Fruit fly (Drosophila melanogaster) whole organism, embryonic: ENCODE results near the gene mRpL17.

Experiments used
- Bgb ChIP-seq: fragments of 200-800 bp; sonication (Bioruptor generic); IDR thresholded peaks from 2 replicates; pipeline ENCODE4 v1.3.6; 2022; ENCODE audit warnings: missing biosample characterization, missing genetic modification characterization; ENCODE audit not compliant: partially characterized antibody
- C15 ChIP-seq: fragments of 200-800 bp; sonication (Bioruptor generic); IDR thresholded peaks from 3 replicates; pipeline ENCODE4 v1.3.6; 2022; ENCODE audit warnings: missing biosample characterization, missing genetic modification characterization
- CG12236 ChIP-seq: fragments of 200-800 bp; sonication (Bioruptor generic); optimal IDR thresholded peaks from 2 replicates; lab custom pipeline; 2016; ENCODE audit warnings: missing biosample characterization, missing genetic modification characterization
- CG12299 ChIP-seq: fragments of 200-800 bp; sonication (Bioruptor generic); optimal IDR thresholded peaks from 2 replicates; lab custom pipeline; 2018; ENCODE audit warnings: missing biosample characterization, mild to moderate bottlenecking, missing genetic modification characterization
- CG13775 ChIP-seq: fragments of 200-800 bp; sonication (Bioruptor generic); optimal IDR thresholded peaks from 3 replicates; lab custom pipeline; 2017; ENCODE audit warnings: missing biosample characterization, mild to moderate bottlenecking, missing genetic modification characterization
- CG15269 ChIP-seq: fragments of 200-800 bp; sonication (Bioruptor generic); optimal IDR thresholded peaks from 2 replicates; lab custom pipeline; 2018; ENCODE audit warnings: missing biosample characterization, mild to moderate bottlenecking, missing genetic modification characterization, moderate library complexity
- CG16813 ChIP-seq: fragments of 200-800 bp; sonication (Bioruptor generic); IDR thresholded peaks from 3 replicates; pipeline ENCODE4 v1.3.6; 2022; ENCODE audit warnings: missing biosample characterization, missing genetic modification characterization; ENCODE audit not compliant: partially characterized antibody
- CG18262 ChIP-seq: fragments of 200-800 bp; optimal IDR thresholded peaks from 3 replicates; lab custom pipeline; 2019; ENCODE audit warnings: missing biosample characterization, mild to moderate bottlenecking, missing genetic modification characterization, moderate library complexity
- CG2129 ChIP-seq: fragments of 200-800 bp; sonication (Bioruptor generic); IDR thresholded peaks from 2 replicates; pipeline ENCODE4 v1.3.6; 2022; ENCODE audit warnings: missing biosample characterization, missing genetic modification characterization; ENCODE audit not compliant: partially characterized antibody
- CG2199 ChIP-seq: fragments of 200-800 bp; sonication (Bioruptor generic); IDR thresholded peaks from 3 replicates; pipeline ENCODE4 v1.3.6; 2022; ENCODE audit warnings: missing biosample characterization, missing genetic modification characterization
- CG2712 ChIP-seq: fragments of 200-800 bp; optimal IDR thresholded peaks from 3 replicates; lab custom pipeline; 2019; ENCODE audit warnings: missing biosample characterization, mild to moderate bottlenecking, missing genetic modification characterization, moderate library complexity
- CG3065 ChIP-seq: fragments of 200-800 bp; sonication (Bioruptor generic); optimal IDR thresholded peaks from 2 replicates; lab custom pipeline; 2016; ENCODE audit warnings: missing biosample characterization, missing genetic modification characterization
- CG31224 ChIP-seq: fragments of 200-800 bp; sonication (Bioruptor generic); IDR thresholded peaks from 2 replicates; pipeline ENCODE4 v1.3.6; 2022; ENCODE audit warnings: missing biosample characterization, missing genetic modification characterization
- CG34224 ChIP-seq: fragments of 200-800 bp; sonication (Bioruptor generic); IDR thresholded peaks from 3 replicates; pipeline ENCODE4 v1.3.6; 2022; ENCODE audit warnings: missing biosample characterization, missing genetic modification characterization; ENCODE audit not compliant: partially characterized antibody
- CG3726 ChIP-seq: fragments of 200-800 bp; sonication (Bioruptor generic); IDR thresholded peaks from 3 replicates; pipeline ENCODE4, ENCODE4 v1.3.6; 2022; ENCODE audit warnings: missing biosample characterization, missing genetic modification characterization
- CG5180 ChIP-seq: fragments of 200-800 bp; sonication (Bioruptor generic); optimal IDR thresholded peaks from 3 replicates; lab custom pipeline; 2017; ENCODE audit warnings: missing biosample characterization, missing genetic modification characterization, mild to moderate bottlenecking, moderate library complexity, missing genetic modification reagents
- CG6683 ChIP-seq: fragments of 200-800 bp; sonication (Bioruptor generic); optimal IDR thresholded peaks from 2 replicates; lab custom pipeline; 2017; ENCODE audit warnings: missing biosample characterization, mild to moderate bottlenecking, missing genetic modification characterization, missing genetic modification reagents
- CG7357 ChIP-seq: fragments of 200-800 bp; sonication (Bioruptor generic); IDR thresholded peaks from 3 replicates; pipeline ENCODE4 v1.3.6; 2022; ENCODE audit warnings: missing biosample characterization, missing genetic modification characterization
- CG7556 ChIP-seq: fragments of 200-800 bp; sonication (Bioruptor generic); optimal IDR thresholded peaks from 2 replicates; lab custom pipeline; 2017; ENCODE audit warnings: missing biosample characterization, mild to moderate bottlenecking, missing genetic modification characterization
- CG8359 ChIP-seq: fragments of 200-800 bp; sonication (Bioruptor generic); optimal IDR thresholded peaks from 2 replicates; lab custom pipeline; 2017; ENCODE audit warnings: missing biosample characterization, mild to moderate bottlenecking, missing genetic modification characterization, borderline replicate concordance
- CoRest ChIP-seq: fragments of 200-800 bp; sonication (Bioruptor generic); optimal IDR thresholded peaks from 3 replicates; lab custom pipeline; 2018; ENCODE audit warnings: missing biosample characterization, mild to moderate bottlenecking, missing genetic modification characterization, moderate library complexity
- Dip2 ChIP-seq: fragments of 200-800 bp; sonication (Bioruptor generic); IDR thresholded peaks from 2 replicates; pipeline ENCODE4 v1.3.6; 2022; ENCODE audit warnings: missing biosample characterization, missing genetic modification characterization
- E2f2 ChIP-seq: fragments of 200-800 bp; sonication (Bioruptor generic); IDR thresholded peaks from 2 replicates; pipeline ENCODE4 v1.3.6; 2022; ENCODE audit warnings: missing biosample characterization, missing genetic modification characterization
- ERR ChIP-seq: fragments of 200-800 bp; sonication (Bioruptor generic); optimal IDR thresholded peaks from 2 replicates; lab custom pipeline; 2016; ENCODE audit warnings: missing biosample characterization, missing genetic modification characterization
- GATAe ChIP-seq: fragments of 200-800 bp; sonication (Bioruptor generic); conservative IDR thresholded peaks from 2 replicates; pipeline ENCODE4 v1.3.6; 2022; ENCODE audit warnings: missing biosample characterization, missing genetic modification characterization
- Hr39 ChIP-seq: fragments of >200 bp; optimal IDR thresholded peaks from 2 replicates; lab custom pipeline; 2017
- Hr51 ChIP-seq, 2 experiments: fragments of 200-800 bp; sonication (Bioruptor generic); optimal IDR thresholded peaks; 2 replicates in 1 of 2; 3 replicates in 1 of 2; lab custom pipeline; 2016 to 2018; ENCODE audit warnings: missing biosample characterization in 2 of 2, missing genetic modification characterization in 2 of 2, mild to moderate bottlenecking in 1 of 2, moderate library complexity in 1 of 2
- MESR4 ChIP-seq: fragments of 200-800 bp; sonication (Bioruptor generic); optimal IDR thresholded peaks from 2 replicates; lab custom pipeline; 2018; ENCODE audit warnings: missing biosample characterization, mild to moderate bottlenecking, missing genetic modification characterization, moderate library complexity
- Meics ChIP-seq: fragments of 200-800 bp; sonication (Bioruptor generic); optimal IDR thresholded peaks from 2 replicates; lab custom pipeline; 2017; ENCODE audit warnings: missing biosample characterization, mild to moderate bottlenecking, missing genetic modification characterization
- NC2α ChIP-seq: fragments of 200-800 bp; sonication (Bioruptor generic); optimal IDR thresholded peaks from 2 replicates; lab custom pipeline; 2016; ENCODE audit warnings: missing biosample characterization, missing genetic modification characterization
- Nf-YA ChIP-seq: fragments of 200-800 bp; sonication (Bioruptor generic); IDR thresholded peaks from 2 replicates; pipeline ENCODE4 v1.3.6; 2022; ENCODE audit warnings: missing biosample characterization, missing genetic modification characterization
- Side ChIP-seq: fragments of 200-800 bp; sonication (Bioruptor generic); optimal IDR thresholded peaks from 2 replicates; lab custom pipeline; 2016; ENCODE audit warnings: missing biosample characterization, missing genetic modification characterization
- Vsx1 ChIP-seq: fragments of 200-800 bp; sonication (Bioruptor generic); optimal IDR thresholded peaks from 2 replicates; lab custom pipeline; 2017; ENCODE audit warnings: missing biosample characterization, mild to moderate bottlenecking, missing genetic modification characterization, missing genetic modification reagents
- Xbp1 ChIP-seq: fragments of 200-800 bp; sonication (Bioruptor generic); optimal IDR thresholded peaks from 3 replicates; lab custom pipeline; 2016; ENCODE audit warnings: missing biosample characterization, mild to moderate bottlenecking, missing genetic modification characterization
- ara ChIP-seq: fragments of 200-800 bp; sonication (Bioruptor generic); IDR thresholded peaks from 2 replicates; pipeline ENCODE4 v1.3.6; 2022; ENCODE audit warnings: missing biosample characterization, missing genetic modification characterization
- bigmax ChIP-seq: fragments of 200-800 bp; sonication (Bioruptor generic); optimal IDR thresholded peaks from 2 replicates; lab custom pipeline; 2018; ENCODE audit warnings: missing biosample characterization, mild to moderate bottlenecking, missing genetic modification characterization
- chif ChIP-seq, 2 experiments: fragments of 200-800 bp; sonication (Bioruptor generic); optimal IDR thresholded peaks; 3 replicates each; lab custom pipeline; 2016; ENCODE audit warnings: missing biosample characterization in 2 of 2, missing genetic modification characterization in 2 of 2
- ci ChIP-seq: fragments of 200-800 bp; sonication (Bioruptor generic); IDR thresholded peaks from 3 replicates; pipeline ENCODE4 v1.3.6; 2022; ENCODE audit warnings: missing biosample characterization, missing genetic modification characterization
- ind ChIP-seq: fragments of 200-800 bp; sonication (Bioruptor generic); optimal IDR thresholded peaks from 3 replicates; lab custom pipeline; 2016; ENCODE audit warnings: missing biosample characterization, missing genetic modification characterization
- kah ChIP-seq: fragments of 200-800 bp; sonication (Bioruptor generic); optimal IDR thresholded peaks from 2 replicates; lab custom pipeline; 2018; ENCODE audit warnings: missing biosample characterization, mild to moderate bottlenecking, missing genetic modification characterization
- lab ChIP-seq: fragments of 200-800 bp; sonication (Bioruptor generic); optimal IDR thresholded peaks from 3 replicates; lab custom pipeline; 2017; ENCODE audit warnings: missing biosample characterization, missing genetic modification characterization, mild to moderate bottlenecking, moderate library complexity, missing genetic modification reagents
- lbe ChIP-seq: fragments of 200-800 bp; sonication (Bioruptor generic); optimal IDR thresholded peaks from 2 replicates; lab custom pipeline; 2016; ENCODE audit warnings: missing biosample characterization, mild to moderate bottlenecking, missing genetic modification characterization
- luna ChIP-seq: fragments of 200-800 bp; sonication (Bioruptor generic); optimal IDR thresholded peaks from 2 replicates; lab custom pipeline; 2016; ENCODE audit warnings: missing biosample characterization, missing genetic modification characterization
- mam ChIP-seq: fragments of 200-800 bp; sonication (Bioruptor generic); optimal IDR thresholded peaks from 3 replicates; lab custom pipeline; 2016; ENCODE audit warnings: missing biosample characterization, missing genetic modification characterization
- pan ChIP-seq, 4 experiments: fragments of >200 bp in 3 of 4; fragments of 200-800 bp in 1 of 4; sonication (Bioruptor generic) in 1 of 4; optimal IDR thresholded peaks in 3 of 4; IDR thresholded peaks in 1 of 4; 2 replicates each; pipeline versions ENCODE4 v1.3.6 to Lab custom; 2017 to 2022; ENCODE audit warnings: missing biosample characterization in 2 of 4, missing genetic modification characterization in 2 of 4, mixed read lengths in 1 of 4
- salm ChIP-seq: fragments of 200-800 bp; sonication (Bioruptor generic); optimal IDR thresholded peaks from 2 replicates; lab custom pipeline; 2018; ENCODE audit warnings: missing biosample characterization, mild to moderate bottlenecking, missing genetic modification characterization
- twi ChIP-seq: fragments of 200-800 bp; optimal IDR thresholded peaks from 2 replicates; lab custom pipeline; 2019; ENCODE audit warnings: missing biosample characterization, mild to moderate bottlenecking, missing genetic modification characterization, moderate library complexity

mRpL17 gene

dm6 chr3L:223019-223902, 41.3 kb upstream of the mRpL17 start, which contains the start of the genes pyx and CG33229 (continued):
- TF ChIP-seq Hr39, result no peak
- TF ChIP-seq CG15269 (tag; lab: Kevin White, UChicago), result peak; percentile 88
- peak; percentile 71 to 84 for TF ChIP-seq Hr51 (GFP tag; optimal IDR thresholded peaks at IDR 0.05; lab: Kevin White, UChicago)
- TF ChIP-seq salm, result peak; percentile 28
- peak; percentile 35 for TF ChIP-seq CG12299 (tag; lab: Kevin White, UChicago)
- TF ChIP-seq CG18262, result peak; percentile 84
- TF ChIP-seq ERR (GFP tag; lab: Kevin White, UChicago), result no peak
- TF ChIP-seq lbe (GFP tag; lab: Kevin White, UChicago), result no peak
- TF ChIP-seq CG12236 (GFP tag; lab: Kevin White, UChicago), result no peak
- no peak for TF ChIP-seq Vsx1 (GFP tag; lab: Kevin White, UChicago)
- peak; percentile 89 for TF ChIP-seq Meics
- peak; percentile 57 for TF ChIP-seq Side (GFP tag; lab: Kevin White, UChicago)
- TF ChIP-seq Bgb (GFP tag; lab: Robert Waterston, UW), result no peak
- TF ChIP-seq NC2α (GFP tag; lab: Kevin White, UChicago), result no peak
- 0 out of 3 replicates have a peak, but pooled peaks have one; percentile 56 for TF ChIP-seq CG3726 (GFP tag; lab: Robert Waterston, UW)
- peak; percentile 94 for TF ChIP-seq CoRest (tag; lab: Kevin White, UChicago)
- TF ChIP-seq CG13775, result peak; percentile 90
- TF ChIP-seq MESR4, result no peak
- peak; percentile 58 for TF ChIP-seq ara (GFP tag; lab: Robert Waterston, UW)
- TF ChIP-seq CG5180 (GFP tag; lab: Kevin White, UChicago), result peak; percentile 73
- peak; percentile 76 for TF ChIP-seq CG7556 (GFP tag; lab: Kevin White, UChicago)
- peak; percentile 93 for TF ChIP-seq E2f2 (GFP tag; lab: Robert Waterston, UW)
- peak; percentile 44 for TF ChIP-seq CG3065 (GFP tag; lab: Kevin White, UChicago)
- TF ChIP-seq Nf-YA (GFP tag; lab: Robert Waterston, UW), result no peak; the same call in 1 of the 2 replicates
- peak; percentile 91 for TF ChIP-seq Xbp1 (GFP tag; lab: Kevin White, UChicago)
- no peak for TF ChIP-seq bigmax
- peak; percentile 77 for TF ChIP-seq twi (tag; lab: Kevin White, UChicago)
- TF ChIP-seq kah, result peak; percentile 39
- TF ChIP-seq CG8359 (GFP tag; lab: Kevin White, UChicago), result peak; percentile 77
- TF ChIP-seq Dip2 (GFP tag; lab: Robert Waterston, UW), result 0 out of 2 replicates have a peak, but pooled peaks have one; percentile 21
- TF ChIP-seq lab (GFP tag; lab: Kevin White, UChicago), result peak; percentile 84
- TF ChIP-seq CG7357 (GFP tag; lab: Robert Waterston, UW), result peak; percentile 77
- TF ChIP-seq luna, result peak; percentile 38
- TF ChIP-seq CG2129, result no peak
- TF ChIP-seq chif (GFP tag; optimal IDR thresholded peaks at IDR 0.05; lab: Kevin White, UChicago), result peak; percentile 73 to 79
- peak; percentile 88 for TF ChIP-seq CG2712 (tag; lab: Kevin White, UChicago)
- 0 out of 3 replicates have a peak, but pooled peaks have one; percentile 57 for TF ChIP-seq CG2199 (GFP tag; lab: Robert Waterston, UW)
- peak; percentile 13 for TF ChIP-seq CG6683 (GFP tag; lab: Kevin White, UChicago)
- peak; percentile 89 for TF ChIP-seq ind (GFP tag; lab: Kevin White, UChicago)
- no peak for TF ChIP-seq GATAe
- peak; percentile 79 for TF ChIP-seq CG31224
- peak; percentile 90 for TF ChIP-seq mam (GFP tag; lab: Kevin White, UChicago)
- no peak for TF ChIP-seq CG16813 (GFP tag; lab: Robert Waterston, UW)
- TF ChIP-seq CG34224 (GFP tag; lab: Robert Waterston, UW), result no peak
- TF ChIP-seq C15 (GFP tag; lab: Robert Waterston, UW), result peak; percentile 66; the same call in 1 of the 3 replicates
- peak; percentile 64 for TF ChIP-seq ci (GFP tag; lab: Robert Waterston, UW)
- TF ChIP-seq pan (optimal IDR thresholded peaks at IDR 0.05; lab: Kevin White, UChicago), result no peak
- TF ChIP-seq pan (GFP tag; optimal IDR thresholded peaks at IDR 0.05 in 1 of 2, IDR thresholded peaks at IDR 0.05 in 1 of 2), result peak in 1 of 2 experiments; percentile 70
